Worm (Caenorhabditis elegans): ENCODE results near the gene srh-237.

- TF ChIP-seq hmbx-1 (tag; optimal IDR thresholded peaks at IDR 0.05) (no peak), pes-1 (GFP tag; IDR thresholded peaks at IDR 0.05) (no peak)
Observed at ce11 chrV:17089931-17090429, at the start of gene srh-237.

Data from whole organism, early embryonic.